Worm (Caenorhabditis elegans): ENCODE results near the gene C33H5.2.

- no peak for TF ChIP-seq flt-1 (GFP tag; IDR thresholded peaks at IDR 0.05)
- no peak for TF ChIP-seq med-1 (GFP tag; optimal IDR thresholded peaks at IDR 0.05; ENCODE audit: insufficient read depth)
These were observed 17.7 kb downstream of the C33H5.2 start, which contains the start of gene T14A8.2 for ce11 chrIV:7822524-7822923.

Data from whole organism, midembryonic.